Worm (Caenorhabditis elegans): ENCODE measurements around the gene chil-17.

DNA sequence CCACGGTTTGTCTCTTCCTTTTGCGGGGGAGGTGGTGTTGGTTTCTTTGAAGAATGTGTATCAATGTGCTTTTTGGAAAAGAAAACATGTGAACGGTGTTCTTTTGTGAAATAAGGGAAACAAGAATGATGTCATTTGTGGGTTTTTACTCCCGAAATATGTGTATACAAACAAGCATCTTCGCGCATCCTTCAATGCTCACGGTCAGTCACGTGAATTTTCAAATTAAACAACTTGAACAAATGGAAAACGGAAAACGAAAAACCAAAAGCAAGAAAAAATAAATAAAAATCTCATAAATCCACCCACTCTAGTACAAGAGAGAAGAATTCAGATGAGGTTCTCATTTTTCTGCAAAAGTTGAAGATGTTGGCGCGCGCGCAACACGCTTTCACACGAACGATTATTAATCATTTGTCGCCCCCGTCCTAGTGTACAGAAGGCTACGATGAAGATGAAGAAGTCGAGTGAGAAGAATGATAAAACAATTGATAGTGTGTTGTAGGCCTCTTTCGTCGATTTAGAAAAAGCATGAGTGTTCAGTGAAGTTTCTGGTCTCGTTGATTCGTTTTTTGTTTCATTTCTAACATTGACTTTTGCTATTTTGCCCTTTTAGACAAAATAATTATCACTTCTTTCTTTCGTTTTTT, 45.2 kb upstream of the chil-17 start:
- TF ChIP-seq flt-1 (GFP tag; IDR thresholded peaks at IDR 0.05) (no peak), tbx-37 (GFP tag; conservative IDR thresholded peaks at IDR 0.05) (no peak)
